Worm (Caenorhabditis elegans): ENCODE data around the gene nhr-60.

The nhr-60 gene

ce11 chrV:15773141-15773540, at the start of gene nhr-60:
nhr-60 (minus strand) TSS chrV:15773241.
- TF ChIP-seq nhr-47 (tag; optimal IDR thresholded peaks at IDR 0.05): no peak
- no peak for TF ChIP-seq swsn-7 (tag; optimal IDR thresholded peaks at IDR 0.05)
- no peak for TF ChIP-seq sup-37 (GFP tag; optimal IDR thresholded peaks at IDR 0.05)
- no peak for TF ChIP-seq ets-5 (GFP tag; IDR thresholded peaks at IDR 0.05)
- TF ChIP-seq ces-1 (GFP tag; optimal IDR thresholded peaks at IDR 0.05): no peak
- TF ChIP-seq tlp-1 (tag; optimal IDR thresholded peaks at IDR 0.05): no peak
- no peak for TF ChIP-seq F16B12.6 (tag; optimal IDR thresholded peaks at IDR 0.05)
- TF ChIP-seq egl-27 (tag; optimal IDR thresholded peaks at IDR 0.05): no peak
- no peak for TF ChIP-seq nhr-11 (tag; optimal IDR thresholded peaks at IDR 0.05)
- TF ChIP-seq nhr-19 (GFP tag; conservative IDR thresholded peaks at IDR 0.05): no peak
- no peak for TF ChIP-seq fos-1 (tag; optimal IDR thresholded peaks at IDR 0.05)
- no peak for TF ChIP-seq tbx-2 (tag; optimal IDR thresholded peaks at IDR 0.05)

ce11 chrV:15821398-15821797, 48.4 kb upstream of the nhr-60 start, which contains the start of gene srbc-49:
srbc-49 (plus strand) TSS chrV:15821698.
- TF ChIP-seq isw-1 (GFP tag; IDR thresholded peaks at IDR 0.05): no peak
- no peak for TF ChIP-seq efl-1 (optimal IDR thresholded peaks at IDR 0.05)
- TF ChIP-seq efl-1 (GFP tag; optimal IDR thresholded peaks at IDR 0.05 in 1 of 2): peak in 1 of 2 experiments; percentile 42

ce11 chrV:15819983-15820382, 46.9 kb upstream of the nhr-60 start, which contains the start of gene srbc-48:
srbc-48 (plus strand) TSS chrV:15820283.
- no peak for TF ChIP-seq swsn-7 (tag; optimal IDR thresholded peaks at IDR 0.05)
- no peak for TF ChIP-seq unc-62 (GFP tag; optimal IDR thresholded peaks at IDR 0.05)
- no peak for TF ChIP-seq ets-5 (GFP tag; IDR thresholded peaks at IDR 0.05)

DNA sequence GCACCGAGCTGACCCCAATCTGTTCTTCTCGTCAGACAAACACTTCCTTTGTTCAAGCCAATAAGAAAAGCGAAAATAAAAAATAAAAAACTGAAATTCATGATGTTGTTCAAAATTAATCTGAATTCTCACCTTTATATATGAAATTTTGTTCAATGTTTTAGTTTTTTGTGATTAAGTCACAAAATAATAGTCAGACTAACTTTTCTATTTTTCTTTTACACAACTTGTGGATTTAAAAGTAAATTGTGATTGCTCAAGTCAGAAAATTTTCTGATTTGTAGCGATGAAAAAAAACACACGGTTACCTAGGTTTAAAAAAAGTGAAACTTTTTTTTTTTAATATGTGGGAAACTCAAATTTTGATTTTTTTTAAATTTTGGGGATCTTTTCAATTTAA, 44.7 kb upstream of the nhr-60 start, which contains the start of gene abf-3:
Gene abf-3, minus strand, starts transcription at position 101 of the 400 bp plus-strand sequence.
- TF ChIP-seq nhr-28 (tag; optimal IDR thresholded peaks at IDR 0.05): no peak
- TF ChIP-seq lin-13 (GFP tag; optimal IDR thresholded peaks at IDR 0.05): no peak
- TF ChIP-seq fkh-8 (tag; optimal IDR thresholded peaks at IDR 0.05): no peak
- no peak for TF ChIP-seq unc-130 (tag; optimal IDR thresholded peaks at IDR 0.05)
- TF ChIP-seq nhr-71 (tag; optimal IDR thresholded peaks at IDR 0.05): no peak
- TF ChIP-seq sup-37 (GFP tag; optimal IDR thresholded peaks at IDR 0.05): no peak
- no peak for TF ChIP-seq pqm-1 (tag; optimal IDR thresholded peaks at IDR 0.05)
- TF ChIP-seq nhr-84 (tag; optimal IDR thresholded peaks at IDR 0.05): no peak
- TF ChIP-seq zip-4 (GFP tag; optimal IDR thresholded peaks at IDR 0.05): no peak
- TF ChIP-seq nhr-85 (tag): no peak
- no peak for TF ChIP-seq tbx-2 (tag; optimal IDR thresholded peaks at IDR 0.05)
- no peak for TF ChIP-seq hlh-17 (GFP tag; optimal IDR thresholded peaks at IDR 0.05; ENCODE audit: borderline replicate concordance)
- TF ChIP-seq ztf-4 (tag; optimal IDR thresholded peaks at IDR 0.05): no peak
- no peak for TF ChIP-seq ets-5 (GFP tag; IDR thresholded peaks at IDR 0.05)
- TF ChIP-seq mef-2 (tag; optimal IDR thresholded peaks at IDR 0.05): no peak
- TF ChIP-seq dpl-1 (GFP tag; optimal IDR thresholded peaks at IDR 0.05): no peak
- TF ChIP-seq fos-1 (tag; optimal IDR thresholded peaks at IDR 0.05): no peak
- TF ChIP-seq nhr-11 (tag; optimal IDR thresholded peaks at IDR 0.05): no peak
- TF ChIP-seq ceh-88 (GFP tag; IDR thresholded peaks at IDR 0.05): no peak
- no peak for TF ChIP-seq dsc-1 (tag; optimal IDR thresholded peaks at IDR 0.05)

- peak; percentile 46 for TF ChIP-seq blmp-1 (tag; optimal IDR thresholded peaks at IDR 0.05)
- TF ChIP-seq elt-3 (tag; optimal IDR thresholded peaks at IDR 0.05): no peak
- no peak for TF ChIP-seq zag-1 (tag; optimal IDR thresholded peaks at IDR 0.05)
- TF ChIP-seq fkh-10 (GFP tag; optimal IDR thresholded peaks at IDR 0.05): no peak
- TF ChIP-seq nhr-85 (tag): peak; percentile 31
- TF ChIP-seq efl-1 (optimal IDR thresholded peaks at IDR 0.05): no peak
- TF ChIP-seq efl-1 (GFP tag; optimal IDR thresholded peaks at IDR 0.05 in 1 of 2): peak in 1 of 2 experiments; percentile 92
- TF ChIP-seq lin-35 (GFP tag; optimal IDR thresholded peaks at IDR 0.05): peak in 1 of 2 experiments; percentile 5
Measured at ce11 chrV:15815962-15816432, 43.0 kb upstream of the nhr-60 start, which contains the start of the genes fbxa-69 and F54B8.4. fbxa-69 (minus strand) TSS chrV:15815971. F54B8.4 (plus strand) TSS chrV:15816382.

Data from whole organism, L1 larva.